Worm (Caenorhabditis elegans) whole organism, young adult: ENCODE measurements around the gene spsb-1.

ENCODE experiments used
- athp-1 ChIP-seq: sonication (generic microtip); optimal IDR thresholded peaks from 2 replicates; lab custom pipeline; 2017; ENCODE audit warnings: mild to moderate bottlenecking, missing genetic modification characterization, missing compliant biosample characterization
- ceh-58 ChIP-seq: fragments of 200-800 bp; sonication (Bioruptor generic); IDR thresholded peaks from 2 replicates; pipeline ENCODE4 v1.3.6; 2022; ENCODE audit warnings: missing genetic modification characterization, missing compliant biosample characterization
- snpc-4 ChIP-seq, 5 experiments: fragments of 150-350 bp in 1 of 5; sonication (generic microtip) in 4 of 5; optimal IDR thresholded peaks; 2 replicates each; lab custom pipeline; 2014 to 2018; ENCODE audit warnings: missing genetic modification characterization in 5 of 5, missing biosample characterization in 3 of 5, antibody characterized with exemption in 2 of 5, mild to moderate bottlenecking in 2 of 5, missing compliant biosample characterization in 2 of 5, missing genotype in 2 of 5, moderate library complexity in 2 of 5, missing genetic modification reagents in 1 of 5
- unc-62 ChIP-seq: fragments of 150-350 bp; optimal IDR thresholded peaks from 2 replicates; lab custom pipeline; 2014; ENCODE audit warnings: missing biosample characterization, missing genetic modification reagents, missing genetic modification characterization
- ztf-22 ChIP-seq: fragments of 200-800 bp; sonication (Bioruptor generic); optimal IDR thresholded peaks from 2 replicates; lab custom pipeline; 2018; ENCODE audit warnings: mild to moderate bottlenecking, missing genetic modification characterization, moderate library complexity, missing compliant biosample characterization

ce11 chrII:15263054-15263755 lies 66.7 kb downstream of the spsb-1 start:
- no peak for TF ChIP-seq unc-62 (GFP tag; lab: Kevin White, UChicago)
- no peak for TF ChIP-seq ceh-58 (GFP tag; lab: Robert Waterston, UW)
- TF ChIP-seq snpc-4 (GFP tag; optimal IDR thresholded peaks at IDR 0.05; lab: Kevin White, UChicago): no peak
- TF ChIP-seq snpc-4 (tag; optimal IDR thresholded peaks at IDR 0.05; lab: Kevin White, UChicago): peak in 2 of 4 experiments; percentile 36 to 40
- TF ChIP-seq athp-1 (tag; lab: Kevin White, UChicago): no peak
- TF ChIP-seq ztf-22 (GFP tag; lab: Kevin White, UChicago): peak; percentile 24
